Fruit fly (Drosophila melanogaster) whole organism, pupa: ENCODE results near the gene CG4849.

Source experiments
- CG8301 ChIP-seq: fragments of 200-800 bp; sonication (Bioruptor generic); optimal IDR thresholded peaks from 2 replicates; lab custom pipeline; 2018; ENCODE audit warnings: missing biosample characterization, mild to moderate bottlenecking, missing genetic modification characterization
- CG9948 ChIP-seq: fragments of 200-800 bp; sonication (Bioruptor generic); optimal IDR thresholded peaks from 2 replicates; lab custom pipeline; 2018; ENCODE audit warnings: missing biosample characterization, mild to moderate bottlenecking, missing genetic modification characterization, moderate library complexity
- Ets98B ChIP-seq: fragments of 200-800 bp; sonication (Bioruptor generic); IDR thresholded peaks from 2 replicates; pipeline ENCODE4 v1.3.6; 2022; ENCODE audit warnings: missing biosample characterization, missing genetic modification characterization

DNA sequence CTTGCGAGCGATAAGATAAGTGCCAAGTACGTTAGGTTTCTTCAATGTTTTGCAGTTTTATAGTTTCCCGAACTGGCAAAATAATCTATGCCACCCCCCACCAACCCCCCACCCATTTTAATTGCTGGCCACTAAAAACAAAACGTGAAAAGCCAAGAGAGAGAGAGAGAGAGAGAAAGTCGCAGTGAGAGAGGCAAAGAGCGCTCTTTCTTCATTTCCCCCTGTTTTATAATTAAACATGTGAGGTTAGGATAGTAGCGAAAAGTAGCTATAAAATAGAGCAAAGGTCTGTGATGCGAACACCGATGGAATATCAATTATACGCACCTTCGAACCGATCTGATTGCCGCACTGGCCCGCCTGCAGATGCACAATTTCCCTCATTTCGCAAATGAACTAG is 24.6 kb downstream of the CG4849 start:
- TF ChIP-seq CG8301 (tag; lab: Kevin White, UChicago) (no peak), Ets98B (no peak), CG9948 (tag; lab: Kevin White, UChicago) (no peak)
